Fruit fly (Drosophila melanogaster) whole organism, embryonic: ENCODE measurements around the gene CG14965.

Experiments
- Abd-B ChIP-seq: fragments of 200-800 bp; sonication (Bioruptor generic); optimal IDR thresholded peaks from 2 replicates; lab custom pipeline; 2018; ENCODE audit warnings: missing biosample characterization, mild to moderate bottlenecking, missing genetic modification characterization, moderate library complexity
- Atf3 ChIP-seq: fragments of 200-800 bp; sonication (Bioruptor generic); optimal IDR thresholded peaks from 3 replicates; lab custom pipeline; 2016; ENCODE audit warnings: missing biosample characterization, missing genetic modification characterization
- Blimp-1 ChIP-seq: fragments of 200-800 bp; sonication (Bioruptor generic); optimal IDR thresholded peaks from 3 replicates; lab custom pipeline; 2018; ENCODE audit warnings: missing biosample characterization, missing genetic modification characterization, mild to moderate bottlenecking, moderate library complexity, missing genetic modification reagents
- CG1024 ChIP-seq: fragments of 200-800 bp; sonication (Bioruptor generic); IDR thresholded peaks from 2 replicates; pipeline ENCODE4 v1.3.6; 2022; ENCODE audit warnings: missing biosample characterization, missing genetic modification characterization
- CG10543 ChIP-seq: fragments of 200-800 bp; sonication (Bioruptor generic); optimal IDR thresholded peaks from 3 replicates; lab custom pipeline; 2017; ENCODE audit warnings: missing biosample characterization, mild to moderate bottlenecking, missing genetic modification characterization, moderate library complexity
- CG11723 ChIP-seq: fragments of 200-800 bp; sonication (Bioruptor generic); optimal IDR thresholded peaks from 2 replicates; lab custom pipeline; 2017; ENCODE audit warnings: missing biosample characterization, mild to moderate bottlenecking, missing genetic modification characterization
- CG12236 ChIP-seq: fragments of 200-800 bp; sonication (Bioruptor generic); optimal IDR thresholded peaks from 2 replicates; lab custom pipeline; 2016; ENCODE audit warnings: missing biosample characterization, missing genetic modification characterization
- CG1233 ChIP-seq: fragments of 200-800 bp; sonication (Bioruptor generic); optimal IDR thresholded peaks from 4 replicates; lab custom pipeline; 2018; ENCODE audit warnings: missing biosample characterization, mild to moderate bottlenecking, missing genetic modification characterization
- CG14710 ChIP-seq: fragments of 200-800 bp; sonication (Bioruptor generic); optimal IDR thresholded peaks from 3 replicates; lab custom pipeline; 2019; ENCODE audit warnings: missing biosample characterization, mild to moderate bottlenecking, missing genetic modification characterization, moderate library complexity
- CG14860 ChIP-seq: fragments of 200-800 bp; sonication (Bioruptor generic); IDR thresholded peaks from 3 replicates; pipeline ENCODE4 v1.3.6; 2022; ENCODE audit warnings: missing biosample characterization, missing genetic modification characterization; ENCODE audit not compliant: partially characterized antibody
- CG15269 ChIP-seq: fragments of 200-800 bp; sonication (Bioruptor generic); optimal IDR thresholded peaks from 2 replicates; lab custom pipeline; 2018; ENCODE audit warnings: missing biosample characterization, mild to moderate bottlenecking, missing genetic modification characterization, moderate library complexity
- CG1529 ChIP-seq: fragments of 200-800 bp; sonication (Bioruptor generic); optimal IDR thresholded peaks from 3 replicates; lab custom pipeline; 2018; ENCODE audit warnings: missing biosample characterization, missing genetic modification characterization
- CG17612 ChIP-seq: fragments of 200-800 bp; sonication (Bioruptor generic); IDR thresholded peaks from 2 replicates; pipeline ENCODE4 v1.3.6; 2022; ENCODE audit warnings: missing biosample characterization, missing genetic modification characterization
- CG1832 ChIP-seq: fragments of 200-800 bp; sonication (Bioruptor generic); optimal IDR thresholded peaks from 2 replicates; lab custom pipeline; 2017; ENCODE audit warnings: missing biosample characterization, mild to moderate bottlenecking, missing genetic modification characterization, inconsistent platforms
- CG2129 ChIP-seq: fragments of 200-800 bp; sonication (Bioruptor generic); IDR thresholded peaks from 2 replicates; pipeline ENCODE4 v1.3.6; 2022; ENCODE audit warnings: missing biosample characterization, missing genetic modification characterization; ENCODE audit not compliant: partially characterized antibody
- CG3726 ChIP-seq: fragments of 200-800 bp; sonication (Bioruptor generic); IDR thresholded peaks from 3 replicates; pipeline ENCODE4, ENCODE4 v1.3.6; 2022; ENCODE audit warnings: missing biosample characterization, missing genetic modification characterization
- CG4404 ChIP-seq: fragments of 200-800 bp; sonication (Bioruptor generic); IDR thresholded peaks from 2 replicates; pipeline ENCODE4 v1.3.6; 2022; ENCODE audit warnings: missing biosample characterization, missing genetic modification characterization
- CG4820 ChIP-seq: fragments of 200-800 bp; sonication (Bioruptor generic); optimal IDR thresholded peaks from 3 replicates; lab custom pipeline; 2016; ENCODE audit warnings: missing biosample characterization, missing genetic modification characterization
- CG7357 ChIP-seq: fragments of 200-800 bp; sonication (Bioruptor generic); IDR thresholded peaks from 3 replicates; pipeline ENCODE4 v1.3.6; 2022; ENCODE audit warnings: missing biosample characterization, missing genetic modification characterization
- CG7839 ChIP-seq: fragments of 200-800 bp; sonication (Bioruptor generic); optimal IDR thresholded peaks from 3 replicates; lab custom pipeline; 2018; ENCODE audit warnings: missing biosample characterization, mild to moderate bottlenecking, missing genetic modification characterization, moderate library complexity
- CG8089 ChIP-seq: fragments of 200-800 bp; sonication (Bioruptor generic); optimal IDR thresholded peaks from 3 replicates; lab custom pipeline; 2016; ENCODE audit warnings: missing biosample characterization, missing genetic modification characterization
- CG9932 ChIP-seq: fragments of 200-800 bp; sonication (Bioruptor generic); IDR thresholded peaks from 2 replicates; pipeline ENCODE4 v1.3.6; 2022; ENCODE audit warnings: missing biosample characterization, missing genetic modification characterization
- D ChIP-seq, 2 experiments: fragments of 200-800 bp in 1 of 2; fragments of >200 bp in 1 of 2; sonication (Bioruptor generic) in 1 of 2; optimal IDR thresholded peaks; 2 replicates in 1 of 2; 3 replicates in 1 of 2; lab custom pipeline; 2017; ENCODE audit warnings: mild to moderate bottlenecking in 1 of 2, missing biosample characterization in 1 of 2, missing genetic modification characterization in 1 of 2, missing genetic modification reagents in 1 of 2
- Doc2 ChIP-seq: fragments of 200-800 bp; sonication (Bioruptor generic); IDR thresholded peaks from 2 replicates; pipeline ENCODE4 v1.3.6; 2022; ENCODE audit warnings: missing biosample characterization, missing genetic modification characterization
- Drgx ChIP-seq: fragments of 200-800 bp; sonication (Bioruptor generic); IDR thresholded peaks from 2 replicates; pipeline ENCODE4 v1.3.6; 2022; ENCODE audit warnings: missing biosample characterization, missing genetic modification characterization
- HLH4C ChIP-seq: fragments of 200-800 bp; sonication (Bioruptor generic); IDR thresholded peaks from 3 replicates; pipeline ENCODE4 v1.3.6; 2022; ENCODE audit warnings: missing biosample characterization, missing genetic modification characterization; ENCODE audit not compliant: partially characterized antibody
- Hr39 ChIP-seq: fragments of >200 bp; optimal IDR thresholded peaks from 2 replicates; lab custom pipeline; 2017
- NC2β ChIP-seq: fragments of 200-800 bp; sonication (Bioruptor generic); optimal IDR thresholded peaks from 2 replicates; lab custom pipeline; 2016; ENCODE audit warnings: missing biosample characterization, missing genetic modification characterization
- Rfx ChIP-seq: fragments of 200-800 bp; sonication (Bioruptor generic); IDR thresholded peaks from 2 replicates; pipeline ENCODE4 v1.3.6; 2022; ENCODE audit warnings: missing biosample characterization, missing genetic modification characterization
- ash1 ChIP-seq: fragments of 200-800 bp; sonication (Bioruptor generic); optimal IDR thresholded peaks from 2 replicates; lab custom pipeline; 2018; ENCODE audit warnings: missing biosample characterization, mild to moderate bottlenecking, missing genetic modification characterization
- bbx ChIP-seq: fragments of 200-800 bp; sonication (Bioruptor generic); IDR thresholded peaks from 2 replicates; pipeline ENCODE4 v1.3.6; 2022; ENCODE audit warnings: missing biosample characterization, missing genetic modification characterization; ENCODE audit not compliant: partially characterized antibody
- bigmax ChIP-seq: fragments of 200-800 bp; sonication (Bioruptor generic); optimal IDR thresholded peaks from 2 replicates; lab custom pipeline; 2018; ENCODE audit warnings: missing biosample characterization, mild to moderate bottlenecking, missing genetic modification characterization
- chif ChIP-seq, 2 experiments: fragments of 200-800 bp; sonication (Bioruptor generic); optimal IDR thresholded peaks; 3 replicates each; lab custom pipeline; 2016; ENCODE audit warnings: missing biosample characterization in 2 of 2, missing genetic modification characterization in 2 of 2
- corto ChIP-seq: fragments of 200-800 bp; sonication (Bioruptor generic); optimal IDR thresholded peaks from 2 replicates; lab custom pipeline; 2016; ENCODE audit warnings: missing biosample characterization, mild to moderate bottlenecking, missing genetic modification characterization, moderate library complexity
- croc ChIP-seq: fragments of 200-800 bp; sonication (Bioruptor generic); conservative IDR thresholded peaks from 3 replicates; pipeline ENCODE4 v1.3.6; 2022; ENCODE audit warnings: missing biosample characterization, missing genetic modification characterization
- crol ChIP-seq: fragments of 200-800 bp; sonication (Bioruptor generic); IDR thresholded peaks from 2 replicates; pipeline ENCODE4 v1.3.6; 2022; ENCODE audit warnings: missing biosample characterization, missing genetic modification characterization
- ewg ChIP-seq: fragments of 200-800 bp; sonication (Bioruptor generic); optimal IDR thresholded peaks from 3 replicates; lab custom pipeline; 2017; ENCODE audit warnings: mild to moderate bottlenecking, missing biosample characterization, missing genetic modification reagents, missing genetic modification characterization
- gcm ChIP-seq: fragments of 200-800 bp; sonication (Bioruptor generic); optimal IDR thresholded peaks from 2 replicates; lab custom pipeline; 2019; ENCODE audit warnings: missing biosample characterization, mild to moderate bottlenecking, missing genetic modification characterization, moderate library complexity
- her ChIP-seq: fragments of 200-800 bp; sonication (Bioruptor generic); optimal IDR thresholded peaks from 2 replicates; lab custom pipeline; 2016; ENCODE audit warnings: missing biosample characterization, missing genetic modification characterization
- ind ChIP-seq: fragments of 200-800 bp; sonication (Bioruptor generic); optimal IDR thresholded peaks from 3 replicates; lab custom pipeline; 2016; ENCODE audit warnings: missing biosample characterization, missing genetic modification characterization
- nau ChIP-seq: fragments of 200-800 bp; sonication (Bioruptor generic); optimal IDR thresholded peaks from 3 replicates; lab custom pipeline; 2017; ENCODE audit warnings: missing biosample characterization, mild to moderate bottlenecking, missing genetic modification characterization, missing genetic modification reagents
- pnt ChIP-seq: fragments of 200-800 bp; sonication (Bioruptor generic); optimal IDR thresholded peaks from 3 replicates; lab custom pipeline; 2016; ENCODE audit warnings: missing biosample characterization, missing genetic modification characterization
- run ChIP-seq: fragments of 200-800 bp; sonication (Bioruptor generic); optimal IDR thresholded peaks from 3 replicates; lab custom pipeline; 2018; ENCODE audit warnings: missing biosample characterization, mild to moderate bottlenecking, missing genetic modification characterization
- sens-2 ChIP-seq: fragments of 200-800 bp; sonication (Bioruptor generic); IDR thresholded peaks from 2 replicates; pipeline ENCODE4 v1.3.6; 2022; ENCODE audit warnings: missing biosample characterization, missing genetic modification characterization
- shn ChIP-seq: fragments of 200-800 bp; sonication (Bioruptor generic); optimal IDR thresholded peaks from 3 replicates; lab custom pipeline; 2016; ENCODE audit warnings: missing biosample characterization, missing genetic modification characterization
- slp2 ChIP-seq: fragments of 200-800 bp; sonication (Bioruptor generic); optimal IDR thresholded peaks from 2 replicates; lab custom pipeline; 2016; ENCODE audit warnings: missing biosample characterization, missing genetic modification characterization
- so ChIP-seq: fragments of 200-800 bp; sonication (Bioruptor generic); IDR thresholded peaks from 3 replicates; pipeline ENCODE4 v1.3.6; 2022; ENCODE audit warnings: missing biosample characterization, missing genetic modification characterization
- sob ChIP-seq: fragments of 200-800 bp; sonication (Bioruptor generic); IDR thresholded peaks from 2 replicates; pipeline ENCODE4 v1.3.6; 2022; ENCODE audit warnings: missing biosample characterization, missing genetic modification characterization
- stwl ChIP-seq: fragments of 200-800 bp; sonication (Bioruptor generic); optimal IDR thresholded peaks from 3 replicates; lab custom pipeline; 2018; ENCODE audit warnings: missing biosample characterization, mild to moderate bottlenecking, missing genetic modification characterization, moderate library complexity
- unc-4 ChIP-seq: fragments of 200-800 bp; sonication (Bioruptor generic); IDR thresholded peaks from 2 replicates; pipeline ENCODE4 v1.3.6; 2022; ENCODE audit warnings: missing biosample characterization, missing genetic modification characterization; ENCODE audit not compliant: partially characterized antibody
- zen ChIP-seq: fragments of 200-800 bp; sonication (Bioruptor generic); optimal IDR thresholded peaks from 3 replicates; lab custom pipeline; 2018; ENCODE audit warnings: missing biosample characterization, mild to moderate bottlenecking, missing genetic modification characterization, moderate library complexity

The CG14965 gene

dm6 chr3L:3197464-3197863 is 5.2 kb upstream of the CG14965 start, which contains the start of gene CG14966 (continued):
- TF ChIP-seq HLH4C (GFP tag; lab: Robert Waterston, UW), result peak; percentile 76
- no peak for TF ChIP-seq zen (tag; lab: Kevin White, UChicago)
- peak; percentile 10 for TF ChIP-seq shn (GFP tag; lab: Kevin White, UChicago)
- no peak for TF ChIP-seq CG4820 (GFP tag; lab: Kevin White, UChicago)
- no peak for TF ChIP-seq CG8089 (GFP tag; lab: Kevin White, UChicago)
- TF ChIP-seq CG14710, result peak; percentile 57
- no peak for TF ChIP-seq CG4404 (GFP tag; lab: Robert Waterston, UW)
- TF ChIP-seq chif (GFP tag; optimal IDR thresholded peaks at IDR 0.05; lab: Kevin White, UChicago), result peak in 1 of 2 experiments; percentile 11
- no peak for TF ChIP-seq slp2 (GFP tag; lab: Kevin White, UChicago)
- no peak for TF ChIP-seq CG7357 (GFP tag; lab: Robert Waterston, UW)
- TF ChIP-seq NC2β (GFP tag; lab: Kevin White, UChicago), result peak; percentile 11
- no peak for TF ChIP-seq Drgx (GFP tag; lab: Robert Waterston, UW)
- no peak for TF ChIP-seq CG3726 (GFP tag; lab: Robert Waterston, UW)
- TF ChIP-seq Hr39 (lab: Kevin White, UChicago), result no peak
- no peak for TF ChIP-seq CG1233
- no peak for TF ChIP-seq Abd-B (GFP tag; lab: Kevin White, UChicago)
- TF ChIP-seq CG2129, result peak; percentile 80
- TF ChIP-seq Atf3 (GFP tag; lab: Kevin White, UChicago), result no peak
- TF ChIP-seq ewg (GFP tag; lab: Kevin White, UChicago), result no peak
- no peak for TF ChIP-seq ash1 (GFP tag; lab: Kevin White, UChicago)
- no peak for TF ChIP-seq gcm (GFP tag; lab: Kevin White, UChicago)
- TF ChIP-seq crol (GFP tag; lab: Robert Waterston, UW), result no peak
- peak; percentile 78 for TF ChIP-seq CG9932
- TF ChIP-seq her (GFP tag; lab: Kevin White, UChicago), result no peak
- no peak for TF ChIP-seq CG12236 (GFP tag; lab: Kevin White, UChicago)
- TF ChIP-seq CG1832 (GFP tag; lab: Kevin White, UChicago), result no peak
- TF ChIP-seq CG10543 (GFP tag; lab: Kevin White, UChicago), result peak; percentile 13
- peak; percentile 73 for TF ChIP-seq CG14860 (GFP tag; lab: Robert Waterston, UW)
- peak; percentile 19 for TF ChIP-seq ind (GFP tag; lab: Kevin White, UChicago)
- no peak for TF ChIP-seq nau (GFP tag; lab: Kevin White, UChicago)
- peak; percentile 96 for TF ChIP-seq bbx (GFP tag; lab: Robert Waterston, UW)
- TF ChIP-seq CG1529, result no peak
- no peak for TF ChIP-seq D (optimal IDR thresholded peaks at IDR 0.05; lab: Kevin White, UChicago)
- no peak for TF ChIP-seq D (GFP tag; optimal IDR thresholded peaks at IDR 0.05; lab: Kevin White, UChicago)
- TF ChIP-seq pnt, result no peak
- peak; percentile 12 for TF ChIP-seq CG15269 (tag; lab: Kevin White, UChicago)
- TF ChIP-seq stwl (tag; lab: Kevin White, UChicago), result peak; percentile 43
- TF ChIP-seq Doc2 (GFP tag; lab: Robert Waterston, UW), result no peak
- no peak for TF ChIP-seq CG11723 (GFP tag; lab: Kevin White, UChicago)
- TF ChIP-seq Blimp-1, result no peak
- TF ChIP-seq run (tag; lab: Kevin White, UChicago), result no peak
- peak; percentile 73 for TF ChIP-seq Rfx
- TF ChIP-seq CG7839, result peak; percentile 23
- peak; percentile 91 for TF ChIP-seq unc-4 (GFP tag; lab: Robert Waterston, UW)
- TF ChIP-seq CG17612 (GFP tag; lab: Robert Waterston, UW), result no peak
- TF ChIP-seq croc, result no peak
- TF ChIP-seq sob, result 0 out of 2 replicates have a peak, but pooled peaks have one; percentile 38
- no peak for TF ChIP-seq corto (GFP tag; lab: Kevin White, UChicago)
- no peak for TF ChIP-seq CG1024 (GFP tag; lab: Robert Waterston, UW)
- TF ChIP-seq sens-2 (GFP tag; lab: Robert Waterston, UW), result no peak
- TF ChIP-seq so (GFP tag; lab: Robert Waterston, UW), result no peak
- TF ChIP-seq bigmax (GFP tag; lab: Kevin White, UChicago), result peak; percentile 8
